Worm (Caenorhabditis elegans) whole organism, mixed stage, embryonic: ENCODE data around the gene gyf-1.

Experiments
- M03D4.4 ChIP-seq: sonication (generic microtip); optimal IDR thresholded peaks from 2 replicates; lab custom pipeline; 2017; ENCODE audit warnings: mild to moderate bottlenecking, missing genetic modification characterization, missing compliant biosample characterization
- bed-3 ChIP-seq: fragments of 200-800 bp; sonication (Bioruptor generic); optimal IDR thresholded peaks from 3 replicates; lab custom pipeline; 2018; ENCODE audit warnings: mild to moderate bottlenecking, missing genetic modification characterization, moderate library complexity, missing compliant biosample characterization
- blmp-1 ChIP-seq: fragments of 150-350 bp; optimal IDR thresholded peaks from 2 replicates; lab custom pipeline; 2014; ENCODE audit warnings: missing biosample characterization, missing genetic modification characterization
- ceh-39 ChIP-seq: fragments of 150-350 bp; optimal IDR thresholded peaks from 2 replicates; lab custom pipeline; 2014; ENCODE audit warnings: missing biosample characterization, missing genetic modification characterization
- ceh-43 ChIP-seq: fragments of 200-800 bp; sonication (Bioruptor generic); optimal IDR thresholded peaks from 2 replicates; lab custom pipeline; 2018; ENCODE audit warnings: mild to moderate bottlenecking, missing genetic modification characterization, moderate library complexity, missing compliant biosample characterization
- ceh-83 ChIP-seq: fragments of 200-800 bp; sonication (Bioruptor generic); optimal IDR thresholded peaks from 2 replicates; lab custom pipeline; 2018; ENCODE audit warnings: mild to moderate bottlenecking, missing genetic modification characterization, missing compliant biosample characterization
- ces-1 ChIP-seq: fragments of 150-350 bp; optimal IDR thresholded peaks from 2 replicates; lab custom pipeline; 2014; ENCODE audit warnings: missing biosample characterization, missing genetic modification reagents, missing genetic modification characterization
- cnd-1 ChIP-seq: fragments of 200-800 bp; sonication (Bioruptor generic); optimal IDR thresholded peaks from 2 replicates; lab custom pipeline; 2018; ENCODE audit warnings: mild to moderate bottlenecking, missing genetic modification characterization, missing compliant biosample characterization
- drap-1 ChIP-seq: fragments of 200-800 bp; sonication (Bioruptor generic); optimal IDR thresholded peaks from 3 replicates; lab custom pipeline; 2018; ENCODE audit warnings: mild to moderate bottlenecking, missing genetic modification characterization, missing compliant biosample characterization
- elt-1 ChIP-seq: sonication (generic microtip); optimal IDR thresholded peaks from 2 replicates; lab custom pipeline; 2017; ENCODE audit warnings: missing genetic modification characterization, mild to moderate bottlenecking, missing compliant biosample characterization, antibody characterized with exemption, moderate library complexity, borderline replicate concordance; ENCODE audit not compliant: insufficient read depth
- elt-3 ChIP-seq: fragments of 150-350 bp; optimal IDR thresholded peaks from 2 replicates; lab custom pipeline; 2014; ENCODE audit warnings: missing biosample characterization, missing genetic modification characterization
- flh-1 ChIP-seq: fragments of 200-800 bp; sonication (Bioruptor generic); optimal IDR thresholded peaks from 2 replicates; lab custom pipeline; 2018; ENCODE audit warnings: mild to moderate bottlenecking, missing genetic modification characterization, moderate library complexity, missing compliant biosample characterization
- ham-2 ChIP-seq: fragments of 200-800 bp; sonication (Bioruptor generic); optimal IDR thresholded peaks from 2 replicates; lab custom pipeline; 2018; ENCODE audit warnings: mild to moderate bottlenecking, missing genetic modification characterization, missing compliant biosample characterization
- hlh-1 ChIP-seq: fragments of 150-350 bp; optimal IDR thresholded peaks from 2 replicates; lab custom pipeline; 2014; ENCODE audit warnings: missing biosample characterization, missing genetic modification reagents, missing genetic modification characterization
- lin-13 ChIP-seq: fragments of 150-350 bp; optimal IDR thresholded peaks from 2 replicates; lab custom pipeline; 2014; ENCODE audit warnings: missing biosample characterization, missing genetic modification characterization
- lin-32 ChIP-seq: fragments of 200-800 bp; sonication (Bioruptor generic); optimal IDR thresholded peaks from 2 replicates; lab custom pipeline; 2018; ENCODE audit warnings: mild to moderate bottlenecking, missing genetic modification characterization, missing compliant biosample characterization
- lsy-2 ChIP-seq: fragments of 150-350 bp; optimal IDR thresholded peaks from 2 replicates; lab custom pipeline; 2014; ENCODE audit warnings: missing biosample characterization, missing genetic modification characterization
- mab-5 ChIP-seq: fragments of 150-350 bp; optimal IDR thresholded peaks from 2 replicates; lab custom pipeline; 2014; ENCODE audit warnings: missing biosample characterization, missing genetic modification characterization
- mep-1 ChIP-seq: fragments of 150-350 bp; optimal IDR thresholded peaks from 2 replicates; lab custom pipeline; 2017; ENCODE audit warnings: missing biosample characterization, missing genetic modification reagents, missing genetic modification characterization, inconsistent platforms
- mls-2 ChIP-seq: sonication (generic microtip); optimal IDR thresholded peaks from 2 replicates; lab custom pipeline; 2016; ENCODE audit warnings: mild to moderate bottlenecking, missing genetic modification characterization, moderate library complexity, missing compliant biosample characterization
- nhr-12 ChIP-seq: fragments of 150-350 bp; optimal IDR thresholded peaks from 2 replicates; lab custom pipeline; 2014; ENCODE audit warnings: missing biosample characterization, missing genetic modification characterization
- nhr-2 ChIP-seq: fragments of 150-350 bp; optimal IDR thresholded peaks from 2 replicates; lab custom pipeline; 2014; ENCODE audit warnings: missing biosample characterization, missing genetic modification characterization
- nhr-237 ChIP-seq: fragments of 150-350 bp; optimal IDR thresholded peaks from 2 replicates; lab custom pipeline; 2014; ENCODE audit warnings: missing biosample characterization, missing genetic modification characterization
- nhr-28 ChIP-seq: fragments of 150-350 bp; optimal IDR thresholded peaks from 2 replicates; lab custom pipeline; 2014; ENCODE audit warnings: missing biosample characterization, missing genetic modification characterization
- nhr-76 ChIP-seq: sonication (generic microtip); optimal IDR thresholded peaks from 2 replicates; lab custom pipeline; 2017; ENCODE audit warnings: missing biosample characterization, missing genetic modification characterization
- pha-4 ChIP-seq: fragments of 150-350 bp; optimal IDR thresholded peaks from 2 replicates; lab custom pipeline; 2018; ENCODE audit warnings: missing biosample characterization, missing genetic modification reagents, missing genetic modification characterization
- sem-2 ChIP-seq: fragments of 200-800 bp; sonication (Bioruptor generic); optimal IDR thresholded peaks from 2 replicates; lab custom pipeline; 2018; ENCODE audit warnings: mild to moderate bottlenecking, missing genetic modification characterization, missing compliant biosample characterization
- snpc-4 ChIP-seq: fragments of 150-350 bp; optimal IDR thresholded peaks from 2 replicates; lab custom pipeline; 2014; ENCODE audit warnings: missing biosample characterization, missing genetic modification characterization
- sptf-1 ChIP-seq: sonication (generic microtip); optimal IDR thresholded peaks from 2 replicates; lab custom pipeline; 2017; ENCODE audit warnings: mild to moderate bottlenecking, missing genetic modification characterization, moderate library complexity, missing compliant biosample characterization
- tbx-8 ChIP-seq: fragments of 200-800 bp; sonication (Bioruptor generic); optimal IDR thresholded peaks from 2 replicates; lab custom pipeline; 2018; ENCODE audit warnings: mild to moderate bottlenecking, missing genetic modification characterization, moderate library complexity, missing compliant biosample characterization
- unc-120 ChIP-seq: sonication (generic microtip); optimal IDR thresholded peaks from 2 replicates; lab custom pipeline; 2017; ENCODE audit warnings: missing genetic modification characterization, missing compliant biosample characterization; ENCODE audit not compliant: poor library complexity, severe bottlenecking
- unc-62 ChIP-seq: fragments of 150-350 bp; optimal IDR thresholded peaks from 2 replicates; lab custom pipeline; 2014; ENCODE audit warnings: missing biosample characterization, missing genetic modification reagents, missing genetic modification characterization
- zip-8 ChIP-seq: fragments of 150-350 bp; optimal IDR thresholded peaks from 2 replicates; lab custom pipeline; 2014; ENCODE audit warnings: missing biosample characterization, missing genetic modification characterization
- ztf-11 ChIP-seq: fragments of 150-350 bp; optimal IDR thresholded peaks from 2 replicates; lab custom pipeline; 2014; ENCODE audit warnings: missing biosample characterization, missing genetic modification characterization

The gyf-1 gene

DNA sequence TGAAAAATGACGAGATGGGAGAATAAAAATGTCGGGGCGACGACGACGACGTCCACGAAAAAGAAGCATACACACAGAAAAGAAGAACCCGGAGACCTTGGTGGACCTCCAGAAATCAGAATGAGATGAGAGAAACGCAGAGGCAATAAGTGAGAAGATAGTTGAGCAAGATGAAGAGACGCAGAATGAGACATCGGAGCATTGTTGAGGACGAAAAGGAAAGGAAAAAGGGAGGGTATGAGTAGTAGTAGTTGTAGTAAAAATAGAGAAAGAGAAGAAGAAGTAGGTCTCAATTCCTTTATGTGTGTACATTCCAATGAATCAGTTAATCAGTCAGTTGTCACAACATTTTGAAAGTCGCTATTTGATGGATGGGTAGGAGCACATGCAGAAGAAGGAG is 45.3 kb downstream of the gyf-1 start, which contains the start of gene T14B4.8:
Gene T14B4.8 (minus strand): TSS at position 60 of the 400 bp plus-strand sequence.
- TF ChIP-seq nhr-237 (tag; lab: Kevin White, UChicago) (no peak), elt-1 (tag; lab: Kevin White, UChicago) (no peak), hlh-1 (no peak), nhr-2 (tag; lab: Kevin White, UChicago) (no peak), drap-1 (no peak), flh-1 (GFP tag; lab: Kevin White, UChicago) (no peak), ceh-83 (GFP tag; lab: Kevin White, UChicago) (no peak), unc-62 (GFP tag; lab: Kevin White, UChicago) (peak; percentile 31), sptf-1 (tag; lab: Kevin White, UChicago) (peak; percentile 22), mep-1 (peak; percentile 2), ces-1 (GFP tag; lab: Kevin White, UChicago) (peak; percentile 77), unc-120 (tag; lab: Kevin White, UChicago) (peak; percentile 24), lin-13 (tag; lab: Kevin White, UChicago) (no peak), ztf-11 (no peak)

DNA sequence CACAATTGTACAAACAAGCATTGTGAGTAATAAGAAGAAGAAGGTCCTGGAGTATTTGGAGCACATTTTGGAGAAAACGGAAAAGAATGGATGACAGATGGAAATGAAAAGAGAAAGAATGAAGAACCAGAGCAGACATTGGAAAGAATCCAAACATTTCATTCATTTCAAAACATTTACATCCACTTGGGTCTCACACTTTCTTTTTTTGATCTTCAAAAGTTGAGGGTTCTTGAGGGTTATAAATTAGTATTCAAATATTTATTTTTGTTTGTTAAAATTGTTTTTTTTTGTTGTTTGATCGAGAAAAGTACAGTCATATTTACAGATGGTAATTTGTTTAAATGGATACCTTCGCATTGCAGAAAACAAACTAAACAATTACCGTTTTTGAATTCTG is 49.7 kb downstream of the gyf-1 start, which contains the start of gene T14B4.9:
Gene T14B4.9 (minus strand): TSS at position 101 of the 400 bp plus-strand sequence.
- TF ChIP-seq mep-1 (no peak), pha-4 (tag; lab: Kevin White, UChicago) (no peak), lin-13 (tag; lab: Kevin White, UChicago) (no peak), ceh-39 (tag; lab: Kevin White, UChicago) (no peak), sptf-1 (tag; lab: Kevin White, UChicago) (no peak), drap-1 (no peak), ham-2 (GFP tag; lab: Kevin White, UChicago) (no peak), blmp-1 (no peak), lsy-2 (tag; lab: Kevin White, UChicago) (no peak), M03D4.4 (tag; lab: Kevin White, UChicago) (no peak), hlh-1 (no peak), elt-1 (tag; lab: Kevin White, UChicago) (no peak), ceh-83 (GFP tag; lab: Kevin White, UChicago) (no peak), lin-32 (no peak), snpc-4 (tag; lab: Kevin White, UChicago) (no peak), nhr-76 (tag; lab: Kevin White, UChicago) (no peak), elt-3 (tag; lab: Kevin White, UChicago) (no peak), unc-120 (tag; lab: Kevin White, UChicago) (no peak), nhr-237 (tag; lab: Kevin White, UChicago) (no peak), zip-8 (tag; lab: Kevin White, UChicago) (no peak)

ce11 chrII:6734674-6735073 is 50.6 kb downstream of the gyf-1 start, which contains the start of gene T14B4.3:
T14B4.3 (plus strand) TSS chrII:6734937.
- no peak for TF ChIP-seq elt-1 (tag; lab: Kevin White, UChicago)
- TF ChIP-seq nhr-12 (tag; lab: Kevin White, UChicago) = no peak
- TF ChIP-seq lin-13 (tag; lab: Kevin White, UChicago) = no peak
- no peak for TF ChIP-seq ceh-39 (tag; lab: Kevin White, UChicago)
- no peak for TF ChIP-seq zip-8 (tag; lab: Kevin White, UChicago)
- peak; percentile 34 for TF ChIP-seq pha-4 (tag; lab: Kevin White, UChicago)
- no peak for TF ChIP-seq lin-32
- TF ChIP-seq ztf-11 = no peak
- TF ChIP-seq tbx-8 (GFP tag; lab: Kevin White, UChicago) = no peak
- TF ChIP-seq snpc-4 (tag; lab: Kevin White, UChicago) = no peak
- TF ChIP-seq sem-2 (GFP tag; lab: Kevin White, UChicago) = no peak
- TF ChIP-seq mep-1 = peak; percentile 76
- peak; percentile 36 for TF ChIP-seq sptf-1 (tag; lab: Kevin White, UChicago)
- TF ChIP-seq drap-1 = no peak
- peak; percentile 50 for TF ChIP-seq ces-1 (GFP tag; lab: Kevin White, UChicago)
- peak; percentile 83 for TF ChIP-seq lsy-2 (tag; lab: Kevin White, UChicago)
- no peak for TF ChIP-seq mab-5 (tag; lab: Kevin White, UChicago)

- TF ChIP-seq bed-3 (GFP tag; lab: Kevin White, UChicago) (no peak), sptf-1 (tag; lab: Kevin White, UChicago) (no peak), nhr-28 (tag; lab: Kevin White, UChicago) (no peak), ham-2 (GFP tag; lab: Kevin White, UChicago) (no peak), elt-1 (tag; lab: Kevin White, UChicago) (no peak), lin-13 (tag; lab: Kevin White, UChicago) (no peak), mls-2 (tag; lab: Kevin White, UChicago) (no peak), elt-3 (tag; lab: Kevin White, UChicago) (no peak), cnd-1 (tag; lab: Kevin White, UChicago) (no peak), hlh-1 (no peak), ceh-43 (GFP tag; lab: Kevin White, UChicago) (no peak), blmp-1 (no peak), unc-62 (GFP tag; lab: Kevin White, UChicago) (no peak), flh-1 (GFP tag; lab: Kevin White, UChicago) (no peak), mab-5 (tag; lab: Kevin White, UChicago) (no peak), ceh-39 (tag; lab: Kevin White, UChicago) (no peak), lin-32 (no peak), lsy-2 (tag; lab: Kevin White, UChicago) (no peak)
Observed at ce11 chrII:6736066-6736465, 52.0 kb downstream of the gyf-1 start, which contains the start of gene mrps-18.C. mrps-18.C (plus strand) TSS chrII:6736203.
